Worm (Caenorhabditis elegans) whole organism, L3 larva: ENCODE results near the gene rack-1.

ENCODE experiments used
- ama-1 ChIP-seq: fragments of 150-350 bp; optimal IDR thresholded peaks from 2 replicates; lab custom pipeline; 2018
- fkh-2 ChIP-seq: fragments of 150-350 bp; optimal IDR thresholded peaks from 2 replicates; lab custom pipeline; 2014; ENCODE audit warnings: missing biosample characterization, missing genetic modification reagents, missing genetic modification characterization
- nhr-237 ChIP-seq: fragments of 150-350 bp; optimal IDR thresholded peaks from 2 replicates; lab custom pipeline; 2014; ENCODE audit warnings: missing biosample characterization, missing genetic modification characterization

ce11 chrIV:10144487-10144886 lies 32.0 kb upstream of the rack-1 start:
- no peak for TF ChIP-seq ama-1 (lab: Kevin White, UChicago)
- TF ChIP-seq nhr-237 (tag; lab: Kevin White, UChicago) = no peak
- no peak for TF ChIP-seq fkh-2 (tag; lab: Kevin White, UChicago)
